Fruit fly (Drosophila melanogaster): ENCODE data around the gene CG32983.

- no peak for TF ChIP-seq Snoo (tag; optimal IDR thresholded peaks at IDR 0.05)
- TF ChIP-seq CG10348 (GFP tag; IDR thresholded peaks at IDR 0.05): no peak
- no peak for TF ChIP-seq CG12605 (GFP tag; IDR thresholded peaks at IDR 0.05)
- TF ChIP-seq CG13204 (GFP tag; optimal IDR thresholded peaks at IDR 0.05): no peak
- no peak for TF ChIP-seq gl (tag; optimal IDR thresholded peaks at IDR 0.05)
- no peak for TF ChIP-seq CG15710 (tag; optimal IDR thresholded peaks at IDR 0.05)
- no peak for TF ChIP-seq fd96Ca (GFP tag; IDR thresholded peaks at IDR 0.05)
- TF ChIP-seq CG8159 (tag; optimal IDR thresholded peaks at IDR 0.05): no peak
- no peak for TF ChIP-seq EcR (GFP tag; optimal IDR thresholded peaks at IDR 0.05)
- TF ChIP-seq Pif1A (GFP tag; optimal IDR thresholded peaks at IDR 0.05): no peak
- no peak for TF ChIP-seq D1 (tag; optimal IDR thresholded peaks at IDR 0.05)
- no peak for TF ChIP-seq Pif1B (GFP tag; optimal IDR thresholded peaks at IDR 0.05)
- TF ChIP-seq Ets98B (GFP tag; IDR thresholded peaks at IDR 0.05): no peak
- no peak for TF ChIP-seq CG32121 (GFP tag; IDR thresholded peaks at IDR 0.05)
Observed at dm6 chr2L:8863511-8863910, 2.1 kb upstream of the CG32983 start, which contains the start of gene CG32987.

All from whole organism, pupa.